Fruit fly (Drosophila melanogaster) whole organism, embryonic: ENCODE results near the gene CG32187.

ENCODE experiments used
- ATbp ChIP-seq: fragments of 200-800 bp; sonication (Bioruptor generic); optimal IDR thresholded peaks from 2 replicates; lab custom pipeline; 2017; ENCODE audit warnings: missing biosample characterization, mild to moderate bottlenecking, missing genetic modification characterization, missing genetic modification reagents
- Adf1 ChIP-seq: fragments of 200-800 bp; sonication (Bioruptor generic); IDR thresholded peaks from 2 replicates; pipeline ENCODE4 v1.3.6; 2022; ENCODE audit warnings: missing biosample characterization, missing genetic modification characterization
- Asciz ChIP-seq: fragments of 200-800 bp; sonication (Bioruptor generic); optimal IDR thresholded peaks from 2 replicates; lab custom pipeline; 2017; ENCODE audit warnings: missing biosample characterization, mild to moderate bottlenecking, missing genetic modification characterization, missing genetic modification reagents
- CG12299 ChIP-seq: fragments of 200-800 bp; sonication (Bioruptor generic); optimal IDR thresholded peaks from 2 replicates; lab custom pipeline; 2018; ENCODE audit warnings: missing biosample characterization, mild to moderate bottlenecking, missing genetic modification characterization
- CG12744 ChIP-seq: fragments of 200-800 bp; sonication (Bioruptor generic); optimal IDR thresholded peaks from 2 replicates; lab custom pipeline; 2016; ENCODE audit warnings: missing biosample characterization, missing genetic modification characterization
- CG13123 ChIP-seq: fragments of 200-800 bp; sonication (Bioruptor generic); optimal IDR thresholded peaks from 2 replicates; lab custom pipeline; 2016; ENCODE audit warnings: missing biosample characterization, missing genetic modification characterization
- CG13894 ChIP-seq: fragments of 200-800 bp; sonication (Bioruptor generic); optimal IDR thresholded peaks from 3 replicates; lab custom pipeline; 2018; ENCODE audit warnings: missing biosample characterization, mild to moderate bottlenecking, missing genetic modification characterization, moderate library complexity
- CG14441 ChIP-seq: fragments of 200-800 bp; sonication (Bioruptor generic); IDR thresholded peaks from 2 replicates; pipeline ENCODE4 v1.3.6; 2022; ENCODE audit warnings: missing biosample characterization, missing genetic modification characterization
- CG2116 ChIP-seq: fragments of 200-800 bp; sonication (Bioruptor generic); optimal IDR thresholded peaks from 3 replicates; lab custom pipeline; 2018; ENCODE audit warnings: missing biosample characterization, mild to moderate bottlenecking, missing genetic modification characterization
- CG30431 ChIP-seq: fragments of 200-800 bp; sonication (Bioruptor generic); optimal IDR thresholded peaks from 2 replicates; lab custom pipeline; 2017; ENCODE audit warnings: missing biosample characterization, missing genetic modification characterization
- CG31388 ChIP-seq: fragments of 200-800 bp; sonication (Bioruptor generic); optimal IDR thresholded peaks from 2 replicates; lab custom pipeline; 2016; ENCODE audit warnings: missing biosample characterization, missing genetic modification characterization
- CG3847 ChIP-seq: fragments of 200-800 bp; sonication (Bioruptor generic); IDR thresholded peaks from 2 replicates; pipeline ENCODE4 v1.3.6; 2022; ENCODE audit warnings: missing biosample characterization, missing genetic modification characterization
- CG6765 ChIP-seq: fragments of 200-800 bp; sonication (Bioruptor generic); optimal IDR thresholded peaks from 3 replicates; lab custom pipeline; 2017; ENCODE audit warnings: missing biosample characterization, mild to moderate bottlenecking, missing genetic modification characterization
- CG7963 ChIP-seq: fragments of 200-800 bp; sonication (Bioruptor generic); IDR thresholded peaks from 3 replicates; pipeline ENCODE4 v1.3.6; 2022; ENCODE audit warnings: missing biosample characterization, missing genetic modification characterization; ENCODE audit not compliant: partially characterized antibody
- CG8388 ChIP-seq: fragments of 200-800 bp; sonication (Bioruptor generic); optimal IDR thresholded peaks from 2 replicates; lab custom pipeline; 2019; ENCODE audit warnings: missing biosample characterization, mild to moderate bottlenecking, missing genetic modification characterization, moderate library complexity
- CG8924 ChIP-seq: fragments of 200-800 bp; optimal IDR thresholded peaks from 3 replicates; lab custom pipeline; 2019; ENCODE audit warnings: missing biosample characterization, mild to moderate bottlenecking, missing genetic modification characterization, moderate library complexity
- CG9437 ChIP-seq: fragments of 200-800 bp; sonication (Bioruptor generic); optimal IDR thresholded peaks from 2 replicates; lab custom pipeline; 2018; ENCODE audit warnings: missing biosample characterization, mild to moderate bottlenecking, missing genetic modification characterization
- CG9932 ChIP-seq: fragments of 200-800 bp; sonication (Bioruptor generic); IDR thresholded peaks from 2 replicates; pipeline ENCODE4 v1.3.6; 2022; ENCODE audit warnings: missing biosample characterization, missing genetic modification characterization
- Fer2 ChIP-seq: fragments of 200-800 bp; sonication (Bioruptor generic); optimal IDR thresholded peaks from 2 replicates; lab custom pipeline; 2018; ENCODE audit warnings: missing biosample characterization, mild to moderate bottlenecking, missing genetic modification characterization, moderate library complexity
- HHEX ChIP-seq: fragments of 200-800 bp; sonication (Bioruptor generic); optimal IDR thresholded peaks from 3 replicates; lab custom pipeline; 2017; ENCODE audit warnings: missing biosample characterization, mild to moderate bottlenecking, missing genetic modification characterization, missing genetic modification reagents
- Hmx ChIP-seq: fragments of 200-800 bp; sonication (Bioruptor generic); optimal IDR thresholded peaks from 2 replicates; lab custom pipeline; 2016; ENCODE audit warnings: missing biosample characterization, missing genetic modification characterization
- Lpt ChIP-seq: fragments of >200 bp; optimal IDR thresholded peaks from 2 replicates; lab custom pipeline; 2018; ENCODE audit warnings: missing biosample characterization, missing genetic modification characterization
- Rx ChIP-seq: fragments of 200-800 bp; sonication (Bioruptor generic); IDR thresholded peaks from 2 replicates; pipeline ENCODE4 v1.3.6; 2022; ENCODE audit warnings: missing biosample characterization, missing genetic modification characterization
- Sox100B ChIP-seq: fragments of 200-800 bp; sonication (Bioruptor generic); optimal IDR thresholded peaks from 3 replicates; lab custom pipeline; 2018; ENCODE audit warnings: missing biosample characterization, mild to moderate bottlenecking, missing genetic modification characterization
- Spps ChIP-seq: fragments of 200-800 bp; sonication (Bioruptor generic); optimal IDR thresholded peaks from 2 replicates; lab custom pipeline; 2018; ENCODE audit warnings: missing biosample characterization, mild to moderate bottlenecking, missing genetic modification characterization
- Xrp1 ChIP-seq: fragments of 200-800 bp; sonication (Bioruptor generic); IDR thresholded peaks from 2 replicates; pipeline ENCODE4 v1.3.6; 2022; ENCODE audit warnings: missing biosample characterization, missing genetic modification characterization
- ase ChIP-seq: fragments of 200-800 bp; sonication (Bioruptor generic); IDR thresholded peaks from 3 replicates; pipeline ENCODE4 v1.3.6; 2022; ENCODE audit warnings: missing biosample characterization, missing genetic modification characterization
- bowl ChIP-seq: fragments of 200-800 bp; sonication (Bioruptor generic); IDR thresholded peaks from 2 replicates; pipeline ENCODE4 v1.3.6; 2022; ENCODE audit warnings: missing biosample characterization, missing genetic modification characterization
- br ChIP-seq: fragments of >200 bp; optimal IDR thresholded peaks from 2 replicates; lab custom pipeline; 2017
- chn ChIP-seq: fragments of 200-800 bp; sonication (Bioruptor generic); optimal IDR thresholded peaks from 2 replicates; lab custom pipeline; 2016; ENCODE audit warnings: missing biosample characterization, missing genetic modification characterization
- crc ChIP-seq: fragments of 200-800 bp; sonication (Bioruptor generic); optimal IDR thresholded peaks from 2 replicates; lab custom pipeline; 2016; ENCODE audit warnings: missing biosample characterization, missing genetic modification characterization
- crol ChIP-seq: fragments of 200-800 bp; sonication (Bioruptor generic); IDR thresholded peaks from 2 replicates; pipeline ENCODE4 v1.3.6; 2022; ENCODE audit warnings: missing biosample characterization, missing genetic modification characterization
- dan ChIP-seq: fragments of 200-800 bp; sonication (Bioruptor generic); IDR thresholded peaks from 2 replicates; pipeline ENCODE4 v1.3.6; 2022; ENCODE audit warnings: missing biosample characterization, missing genetic modification characterization
- ewg ChIP-seq: fragments of 200-800 bp; sonication (Bioruptor generic); optimal IDR thresholded peaks from 3 replicates; lab custom pipeline; 2017; ENCODE audit warnings: mild to moderate bottlenecking, missing biosample characterization, missing genetic modification reagents, missing genetic modification characterization
- eyg ChIP-seq: fragments of 200-800 bp; sonication (Bioruptor generic); optimal IDR thresholded peaks from 3 replicates; lab custom pipeline; 2016; ENCODE audit warnings: missing biosample characterization, missing genetic modification characterization
- gce ChIP-seq: fragments of 200-800 bp; sonication (Bioruptor generic); IDR thresholded peaks from 3 replicates; pipeline ENCODE4 v1.3.6; 2022; ENCODE audit warnings: missing biosample characterization, missing genetic modification characterization
- gro ChIP-seq: fragments of 200-800 bp; sonication (Bioruptor generic); optimal IDR thresholded peaks from 2 replicates; lab custom pipeline; 2016; ENCODE audit warnings: missing biosample characterization, missing genetic modification characterization
- lab ChIP-seq: fragments of 200-800 bp; sonication (Bioruptor generic); optimal IDR thresholded peaks from 3 replicates; lab custom pipeline; 2017; ENCODE audit warnings: missing biosample characterization, missing genetic modification characterization, mild to moderate bottlenecking, moderate library complexity, missing genetic modification reagents
- org-1 ChIP-seq: fragments of 200-800 bp; sonication (Bioruptor generic); optimal IDR thresholded peaks from 2 replicates; lab custom pipeline; 2017; ENCODE audit warnings: missing biosample characterization, missing genetic modification characterization
- pnt ChIP-seq: fragments of 200-800 bp; sonication (Bioruptor generic); optimal IDR thresholded peaks from 3 replicates; lab custom pipeline; 2016; ENCODE audit warnings: missing biosample characterization, missing genetic modification characterization
- shn ChIP-seq: fragments of 200-800 bp; sonication (Bioruptor generic); optimal IDR thresholded peaks from 3 replicates; lab custom pipeline; 2016; ENCODE audit warnings: missing biosample characterization, missing genetic modification characterization
- sim ChIP-seq: fragments of 200-800 bp; sonication (Bioruptor generic); IDR thresholded peaks from 2 replicates; pipeline ENCODE4 v1.3.6; 2022; ENCODE audit warnings: missing biosample characterization, missing genetic modification characterization
- slp2 ChIP-seq: fragments of 200-800 bp; sonication (Bioruptor generic); optimal IDR thresholded peaks from 2 replicates; lab custom pipeline; 2016; ENCODE audit warnings: missing biosample characterization, missing genetic modification characterization
- sob ChIP-seq: fragments of 200-800 bp; sonication (Bioruptor generic); IDR thresholded peaks from 2 replicates; pipeline ENCODE4 v1.3.6; 2022; ENCODE audit warnings: missing biosample characterization, missing genetic modification characterization
- sug ChIP-seq: fragments of 200-800 bp; optimal IDR thresholded peaks from 2 replicates; lab custom pipeline; 2019; ENCODE audit warnings: missing biosample characterization, mild to moderate bottlenecking, missing genetic modification characterization, moderate library complexity
- tup ChIP-seq: fragments of 200-800 bp; sonication (Bioruptor generic); optimal IDR thresholded peaks from 2 replicates; lab custom pipeline; 2016; ENCODE audit warnings: missing biosample characterization, mild to moderate bottlenecking, missing genetic modification characterization, moderate library complexity
- twi ChIP-seq: fragments of 200-800 bp; optimal IDR thresholded peaks from 2 replicates; lab custom pipeline; 2019; ENCODE audit warnings: missing biosample characterization, mild to moderate bottlenecking, missing genetic modification characterization, moderate library complexity
- unc-4 ChIP-seq: fragments of 200-800 bp; sonication (Bioruptor generic); IDR thresholded peaks from 2 replicates; pipeline ENCODE4 v1.3.6; 2022; ENCODE audit warnings: missing biosample characterization, missing genetic modification characterization; ENCODE audit not compliant: partially characterized antibody
- wek ChIP-seq: fragments of 200-800 bp; sonication (Bioruptor generic); optimal IDR thresholded peaks from 3 replicates; lab custom pipeline; 2018; ENCODE audit warnings: missing biosample characterization, mild to moderate bottlenecking, missing genetic modification characterization, moderate library complexity

The CG32187 gene

DNA sequence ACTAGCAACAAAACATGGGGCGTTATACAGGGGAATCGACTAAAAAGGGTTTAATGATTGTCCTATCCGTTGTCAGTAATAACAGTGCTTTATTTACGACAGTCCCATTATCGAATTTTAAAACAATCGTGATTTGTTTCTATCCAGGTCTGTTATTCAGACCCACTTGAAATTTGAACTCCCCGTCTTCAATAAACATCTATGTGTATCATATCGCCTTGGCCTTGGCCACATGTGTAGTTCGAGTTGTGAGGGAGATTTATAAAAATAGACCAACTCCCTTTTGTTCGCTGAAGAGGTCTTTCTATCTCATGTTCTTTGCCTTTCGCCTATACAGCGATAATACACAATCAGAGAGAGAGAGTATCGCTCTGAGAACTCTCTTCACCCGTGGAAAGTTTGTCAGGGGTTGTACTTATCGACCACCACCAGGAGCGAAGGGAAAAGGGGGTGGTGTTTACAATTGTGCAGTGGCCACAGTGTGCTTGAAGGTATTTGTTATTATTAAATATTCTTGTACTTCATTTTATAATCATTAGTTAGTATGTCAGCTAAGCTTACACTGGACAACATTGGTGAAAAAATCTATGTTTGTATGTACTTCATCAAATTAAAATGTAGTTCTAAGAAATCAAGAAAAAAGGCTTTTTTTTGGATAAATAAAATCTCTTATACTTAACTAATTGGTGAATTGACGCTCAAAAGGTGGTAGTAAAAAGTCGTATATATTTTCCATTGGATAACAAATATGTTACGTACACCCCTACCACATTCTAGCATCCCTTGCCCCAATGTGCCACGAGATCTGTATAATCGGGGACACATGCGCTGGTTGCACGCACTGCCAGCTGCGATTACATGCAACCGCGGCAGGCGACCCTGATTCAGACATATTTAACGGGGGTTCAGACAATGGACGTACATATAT is 48.7 kb downstream of the CG32187 start (continued):
- TF ChIP-seq Adf1 (no peak), Hmx (no peak), lab (GFP tag; lab: Kevin White, UChicago) (peak; percentile 68), Sox100B (GFP tag; lab: Kevin White, UChicago) (peak; percentile 91), sug (tag; lab: Kevin White, UChicago) (no peak), pnt (peak; percentile 51), CG8388 (GFP tag; lab: Kevin White, UChicago) (peak; percentile 85), chn (GFP tag; lab: Kevin White, UChicago) (peak; percentile 78), CG6765 (GFP tag; lab: Kevin White, UChicago) (no peak), CG13894 (no peak), gce (GFP tag; lab: Robert Waterston, UW) (no peak), tup (no peak), CG12299 (peak; percentile 55), CG31388 (GFP tag; lab: Kevin White, UChicago) (peak; percentile 32), CG14441 (peak; percentile 42; the same call in 1 of the 2 replicates), wek (no peak), CG8924 (peak; percentile 89), br (lab: Kevin White, UChicago) (no peak), slp2 (GFP tag; lab: Kevin White, UChicago) (peak; percentile 32), Spps (peak; percentile 88), Rx (peak; percentile 57; the same call in 1 of the 2 replicates), bowl (no peak), CG13123 (GFP tag; lab: Kevin White, UChicago) (peak; percentile 39), CG30431 (GFP tag; lab: Kevin White, UChicago) (peak; percentile 77), CG9437 (GFP tag; lab: Kevin White, UChicago) (peak; percentile 74), CG7963 (GFP tag; lab: Robert Waterston, UW) (0 out of 3 replicates have a peak, but pooled peaks have one; percentile 22), Fer2 (no peak), Xrp1 (GFP tag; lab: Robert Waterston, UW) (peak; percentile 85), ase (GFP tag; lab: Robert Waterston, UW) (peak; percentile 47; the same call in 1 of the 3 replicates), ewg (GFP tag; lab: Kevin White, UChicago) (peak; percentile 82), unc-4 (GFP tag; lab: Robert Waterston, UW) (no peak), CG9932 (GFP tag; lab: Robert Waterston, UW) (no peak), ATbp (GFP tag; lab: Kevin White, UChicago) (peak; percentile 62), dan (GFP tag; lab: Robert Waterston, UW) (peak; percentile 73), sob (no peak), org-1 (GFP tag; lab: Kevin White, UChicago) (peak; percentile 74), gro (no peak), eyg (no peak), sim (GFP tag; lab: Robert Waterston, UW) (0 out of 2 replicates have a peak, but pooled peaks have one; percentile 50), shn (GFP tag; lab: Kevin White, UChicago) (peak; percentile 45), crol (GFP tag; lab: Robert Waterston, UW) (peak; percentile 88), CG2116 (GFP tag; lab: Kevin White, UChicago) (peak; percentile 52), twi (tag; lab: Kevin White, UChicago) (peak; percentile 89), Lpt (GFP tag; lab: Kevin White, UChicago) (no peak), HHEX (GFP tag; lab: Kevin White, UChicago) (peak; percentile 69), CG12744 (GFP tag; lab: Kevin White, UChicago) (no peak), Asciz (GFP tag; lab: Kevin White, UChicago) (peak; percentile 82), CG3847 (no peak), crc (no peak)
